Worm (Caenorhabditis elegans) whole organism, L4 larva: ENCODE measurements around the gene R11F4.1.

ENCODE experiments used
- Y75B8A.6 ChIP-seq: fragments of 200-800 bp; sonication (Bioruptor generic); IDR thresholded peaks from 2 replicates; pipeline ENCODE4 v1.3.6; 2022; ENCODE audit warnings: missing genetic modification reagents, missing genetic modification characterization, missing compliant biosample characterization
- ZK337.2 ChIP-seq: fragments of 200-800 bp; sonication (Bioruptor generic); IDR thresholded peaks from 2 replicates; pipeline ENCODE4 v1.3.6; 2022; ENCODE audit warnings: missing genetic modification reagents, missing genetic modification characterization, missing compliant biosample characterization
- ama-1 ChIP-seq: fragments of 150-350 bp; optimal IDR thresholded peaks from 2 replicates; lab custom pipeline; 2014; ENCODE audit warnings: inconsistent platforms, mixed read lengths
- ceh-28 ChIP-seq: fragments of 150-350 bp; optimal IDR thresholded peaks from 2 replicates; lab custom pipeline; 2014; ENCODE audit warnings: missing biosample characterization, missing genetic modification reagents, missing genetic modification characterization
- dpl-1 ChIP-seq: fragments of 150-350 bp; optimal IDR thresholded peaks from 2 replicates; lab custom pipeline; 2014; ENCODE audit warnings: missing biosample characterization, missing genetic modification reagents, missing genetic modification characterization
- duxl-1 ChIP-seq: sonication (generic microtip); optimal IDR thresholded peaks from 2 replicates; lab custom pipeline; 2016; ENCODE audit warnings: mild to moderate bottlenecking, missing genetic modification characterization, moderate library complexity, missing compliant biosample characterization; ENCODE audit not compliant: poor library complexity
- dve-1 ChIP-seq: sonication (generic microtip); optimal IDR thresholded peaks from 2 replicates; lab custom pipeline; 2017; ENCODE audit warnings: antibody characterized with exemption, mild to moderate bottlenecking, missing genetic modification characterization, missing compliant biosample characterization; ENCODE audit not compliant: insufficient read depth
- egl-27 ChIP-seq: sonication (generic microtip); optimal IDR thresholded peaks from 3 replicates; lab custom pipeline; 2017; ENCODE audit warnings: missing biosample characterization, missing genetic modification reagents, missing genetic modification characterization
- hmg-1.1 ChIP-seq: fragments of 200-800 bp; sonication (Bioruptor generic); IDR thresholded peaks from 2 replicates; pipeline ENCODE4 v1.3.6; 2022; ENCODE audit warnings: missing genetic modification reagents, missing genetic modification characterization, missing compliant biosample characterization
- mep-1 ChIP-seq: fragments of 150-350 bp; sonication (generic microtip); optimal IDR thresholded peaks from 3 replicates; lab custom pipeline; 2014; ENCODE audit warnings: missing biosample characterization, missing genetic modification characterization
- nhr-102 ChIP-seq: sonication (generic microtip); optimal IDR thresholded peaks from 2 replicates; lab custom pipeline; 2016; ENCODE audit warnings: mild to moderate bottlenecking, missing genetic modification characterization, moderate library complexity, missing compliant biosample characterization
- spr-1 ChIP-seq: sonication (generic microtip); optimal IDR thresholded peaks from 2 replicates; lab custom pipeline; 2016; ENCODE audit warnings: mild to moderate bottlenecking, missing genetic modification characterization, missing compliant biosample characterization
- unc-39 ChIP-seq: sonication (generic microtip); optimal IDR thresholded peaks from 2 replicates; lab custom pipeline; 2017; ENCODE audit warnings: missing biosample characterization, missing genetic modification characterization
- zag-1 ChIP-seq: fragments of 150-350 bp; optimal IDR thresholded peaks from 2 replicates; lab custom pipeline; 2014; ENCODE audit warnings: missing biosample characterization, missing genetic modification characterization

ce11 chrII:4063997-4064396 is 27.7 kb upstream of the R11F4.1 start, which contains the start of gene fbxb-118:
- TF ChIP-seq nhr-102 (no peak), ama-1 (lab: Kevin White, UChicago) (no peak), duxl-1 (no peak), spr-1 (no peak), mep-1 (tag; lab: Kevin White, UChicago) (no peak), unc-39 (tag; lab: Kevin White, UChicago) (no peak), dve-1 (no peak), dpl-1 (GFP tag; lab: Kevin White, UChicago) (no peak), zag-1 (tag; lab: Kevin White, UChicago) (no peak), hmg-1.1 (no peak), egl-27 (tag; lab: Kevin White, UChicago) (no peak), ZK337.2 (GFP tag; lab: Robert Waterston, UW) (no peak), ceh-28 (tag; lab: Kevin White, UChicago) (no peak), Y75B8A.6 (GFP tag; lab: Robert Waterston, UW) (no peak)
